Worm (Caenorhabditis elegans) whole organism, late embryonic: ENCODE measurements around the gene efk-1.
A peak's percentile ranks its signal among the peaks of the same experiment; 100 is the strongest.

Experiments used
- C08G9.2 ChIP-seq: sonication (generic microtip); optimal IDR thresholded peaks from 2 replicates; lab custom pipeline; 2016; ENCODE audit warnings: mild to moderate bottlenecking, missing genetic modification characterization, moderate library complexity, missing compliant biosample characterization
- F13H6.1 ChIP-seq: sonication (generic microtip); optimal IDR thresholded peaks from 2 replicates; lab custom pipeline; 2016; ENCODE audit warnings: missing genetic modification characterization, missing compliant biosample characterization
- K02D7.2 ChIP-seq: sonication (generic microtip); optimal IDR thresholded peaks from 2 replicates; lab custom pipeline; 2017; ENCODE audit warnings: mild to moderate bottlenecking, missing genetic modification characterization, missing compliant biosample characterization
- T23F11.4 ChIP-seq: fragments of 200-800 bp; sonication (Bioruptor generic); optimal IDR thresholded peaks from 2 replicates; lab custom pipeline; 2018; ENCODE audit warnings: mild to moderate bottlenecking, missing genetic modification characterization, missing compliant biosample characterization
- Y22D7AL.16 ChIP-seq: sonication (generic microtip); optimal IDR thresholded peaks from 2 replicates; lab custom pipeline; 2016; ENCODE audit warnings: missing genetic modification characterization, missing compliant biosample characterization
- ahr-1 ChIP-seq: sonication (generic microtip); optimal IDR thresholded peaks from 2 replicates; lab custom pipeline; 2016; ENCODE audit warnings: missing genetic modification characterization, missing compliant biosample characterization
- ama-1 ChIP-seq: fragments of 150-350 bp; optimal IDR thresholded peaks from 2 replicates; lab custom pipeline; 2014
- ceh-14 ChIP-seq: sonication (generic microtip); optimal IDR thresholded peaks from 2 replicates; lab custom pipeline; 2016; ENCODE audit warnings: missing genotype, missing genetic modification characterization, missing compliant biosample characterization
- ceh-18 ChIP-seq: sonication (generic microtip); optimal IDR thresholded peaks from 2 replicates; lab custom pipeline; 2016; ENCODE audit warnings: missing genetic modification characterization, missing compliant biosample characterization
- ceh-2 ChIP-seq: sonication (generic microtip); optimal IDR thresholded peaks from 2 replicates; lab custom pipeline; 2016; ENCODE audit warnings: missing genotype, missing genetic modification characterization, missing compliant biosample characterization
- ceh-22 ChIP-seq: sonication (generic microtip); optimal IDR thresholded peaks from 2 replicates; lab custom pipeline; 2017; ENCODE audit warnings: missing biosample characterization, missing genetic modification characterization
- ceh-24 ChIP-seq: sonication (generic microtip); optimal IDR thresholded peaks from 2 replicates; lab custom pipeline; 2016; ENCODE audit warnings: mild to moderate bottlenecking, missing genetic modification characterization, missing compliant biosample characterization
- ceh-48 ChIP-seq: sonication (generic microtip); optimal IDR thresholded peaks from 2 replicates; lab custom pipeline; 2016; ENCODE audit warnings: missing genetic modification characterization, inconsistent platforms, missing compliant biosample characterization
- ceh-6 ChIP-seq: fragments of 200-800 bp; sonication (Bioruptor generic); optimal IDR thresholded peaks from 2 replicates; lab custom pipeline; 2018; ENCODE audit warnings: mild to moderate bottlenecking, missing genetic modification characterization, missing compliant biosample characterization
- dmd-4 ChIP-seq: sonication (generic microtip); optimal IDR thresholded peaks from 2 replicates; lab custom pipeline; 2016; ENCODE audit warnings: borderline replicate concordance, missing genetic modification characterization, missing compliant biosample characterization
- elt-2 ChIP-seq: sonication (generic microtip); optimal IDR thresholded peaks from 2 replicates; lab custom pipeline; 2016; ENCODE audit warnings: missing genetic modification reagents, missing genetic modification characterization, missing compliant biosample characterization
- fkh-10 ChIP-seq: fragments of 150-350 bp; optimal IDR thresholded peaks from 2 replicates; lab custom pipeline; 2014; ENCODE audit warnings: missing biosample characterization, missing genetic modification reagents, missing genetic modification characterization
- fkh-6 ChIP-seq: sonication (generic microtip); optimal IDR thresholded peaks from 2 replicates; lab custom pipeline; 2016; ENCODE audit warnings: missing genetic modification characterization, missing compliant biosample characterization
- hlh-15 ChIP-seq: sonication (generic microtip); optimal IDR thresholded peaks from 2 replicates; lab custom pipeline; 2016; ENCODE audit warnings: missing genetic modification characterization, missing compliant biosample characterization
- hlh-30 ChIP-seq: sonication (generic microtip); optimal IDR thresholded peaks from 2 replicates; lab custom pipeline; 2017; ENCODE audit warnings: antibody characterized with exemption, missing genetic modification characterization, missing compliant biosample characterization; ENCODE audit not compliant: insufficient read depth
- hlh-8 ChIP-seq: sonication (generic microtip); optimal IDR thresholded peaks from 2 replicates; lab custom pipeline; 2016; ENCODE audit warnings: missing genotype, missing genetic modification characterization, missing compliant biosample characterization
- madf-2 ChIP-seq: sonication (generic microtip); optimal IDR thresholded peaks from 2 replicates; lab custom pipeline; 2017; ENCODE audit warnings: missing genetic modification characterization, missing compliant biosample characterization
- mec-3 ChIP-seq: sonication (generic microtip); optimal IDR thresholded peaks from 2 replicates; lab custom pipeline; 2016; ENCODE audit warnings: borderline replicate concordance, missing genetic modification characterization, missing compliant biosample characterization
- nfya-1 ChIP-seq: sonication (generic microtip); optimal IDR thresholded peaks from 2 replicates; lab custom pipeline; 2017; ENCODE audit warnings: missing genetic modification characterization, mild to moderate bottlenecking, missing compliant biosample characterization, antibody characterized with exemption, moderate library complexity
- nhr-232 ChIP-seq: sonication (generic microtip); optimal IDR thresholded peaks from 2 replicates; lab custom pipeline; 2016; ENCODE audit warnings: missing genetic modification characterization, missing compliant biosample characterization
- odd-2 ChIP-seq: sonication (generic microtip); optimal IDR thresholded peaks from 2 replicates; lab custom pipeline; 2017; ENCODE audit warnings: antibody characterized with exemption, mild to moderate bottlenecking, missing genetic modification characterization, missing compliant biosample characterization
- pag-3 ChIP-seq: sonication (generic microtip); optimal IDR thresholded peaks from 2 replicates; lab custom pipeline; 2016; ENCODE audit warnings: missing compliant biosample characterization, missing genetic modification characterization, borderline replicate concordance
- pax-1 ChIP-seq: fragments of 150-350 bp; optimal IDR thresholded peaks from 2 replicates; lab custom pipeline; 2014; ENCODE audit warnings: missing biosample characterization, missing genetic modification characterization
- pha-4 ChIP-seq: fragments of 150-350 bp; optimal IDR thresholded peaks from 2 replicates; lab custom pipeline; 2018; ENCODE audit warnings: missing biosample characterization, missing genetic modification reagents, missing genetic modification characterization
- pqm-1 ChIP-seq: sonication (generic microtip); optimal IDR thresholded peaks from 2 replicates; lab custom pipeline; 2016; ENCODE audit warnings: missing genetic modification characterization, missing compliant biosample characterization
- pros-1 ChIP-seq: fragments of 150-350 bp; optimal IDR thresholded peaks from 2 replicates; lab custom pipeline; 2014; ENCODE audit warnings: missing biosample characterization, missing genetic modification reagents, missing genetic modification characterization
- syd-9 ChIP-seq: sonication (generic microtip); optimal IDR thresholded peaks from 2 replicates; lab custom pipeline; 2016; ENCODE audit warnings: mild to moderate bottlenecking, missing genetic modification characterization, moderate library complexity, missing compliant biosample characterization
- tbx-2 ChIP-seq: sonication (generic microtip); optimal IDR thresholded peaks from 2 replicates; lab custom pipeline; 2016; ENCODE audit warnings: missing genetic modification characterization, missing compliant biosample characterization
- ttx-3 ChIP-seq: sonication (generic microtip); optimal IDR thresholded peaks from 2 replicates; lab custom pipeline; 2016; ENCODE audit warnings: missing genetic modification reagents, missing genetic modification characterization, missing compliant biosample characterization
- unc-3 ChIP-seq, 2 experiments: fragments of 200-800 bp in 1 of 2; sonication (Bioruptor generic) in 1 of 2; sonication (generic microtip) in 1 of 2; conservative IDR thresholded peaks in 1 of 2; optimal IDR thresholded peaks in 1 of 2; 2 replicates each; pipeline versions ENCODE4 v1.3.6 to Lab custom; 2016 to 2022; ENCODE audit warnings: missing compliant biosample characterization in 2 of 2, missing genetic modification characterization in 2 of 2, missing genetic modification reagents in 1 of 2
- unc-42 ChIP-seq: sonication (generic microtip); optimal IDR thresholded peaks from 2 replicates; lab custom pipeline; 2016; ENCODE audit warnings: missing genotype, missing genetic modification characterization, missing compliant biosample characterization
- zip-5 ChIP-seq: sonication (generic microtip); optimal IDR thresholded peaks from 2 replicates; lab custom pipeline; 2016; ENCODE audit warnings: missing genetic modification characterization, missing compliant biosample characterization

efk-1 gene

ce11 chrIII:6194480-6194879 is 26.1 kb upstream of the efk-1 start, which contains the start of gene ugt-66:
ugt-66 (minus strand) TSS chrIII:6194580.
- TF ChIP-seq K02D7.2 (tag; lab: Kevin White, UChicago) (no peak), pha-4 (tag; lab: Kevin White, UChicago) (no peak), Y22D7AL.16 (tag; lab: Kevin White, UChicago) (no peak), zip-5 (tag; lab: Kevin White, UChicago) (no peak), ceh-24 (tag; lab: Kevin White, UChicago) (no peak), pax-1 (tag; lab: Kevin White, UChicago) (no peak), nhr-232 (tag; lab: Kevin White, UChicago) (no peak), odd-2 (no peak)

- TF ChIP-seq zip-5 (tag; lab: Kevin White, UChicago): no peak
- no peak for TF ChIP-seq unc-3 (GFP tag; conservative IDR thresholded peaks at IDR 0.05; lab: Robert Waterston, UW)
- TF ChIP-seq unc-3 (tag; optimal IDR thresholded peaks at IDR 0.05; lab: Kevin White, UChicago): no peak
- TF ChIP-seq ceh-14: no peak
- no peak for TF ChIP-seq nhr-232 (tag; lab: Kevin White, UChicago)
- TF ChIP-seq pqm-1 (tag; lab: Kevin White, UChicago): no peak
- TF ChIP-seq ceh-2 (tag; lab: Kevin White, UChicago): no peak
- TF ChIP-seq mec-3: no peak
- TF ChIP-seq tbx-2 (tag; lab: Kevin White, UChicago): no peak
- TF ChIP-seq ama-1 (lab: Kevin White, UChicago): no peak
- no peak for TF ChIP-seq hlh-30
- TF ChIP-seq odd-2: no peak
- TF ChIP-seq nfya-1 (tag; lab: Kevin White, UChicago): no peak
- TF ChIP-seq hlh-8 (tag; lab: Kevin White, UChicago): no peak
- TF ChIP-seq ttx-3 (tag; lab: Kevin White, UChicago): no peak
- TF ChIP-seq hlh-15: no peak
- no peak for TF ChIP-seq ahr-1 (tag; lab: Kevin White, UChicago)
- TF ChIP-seq F13H6.1 (tag; lab: Kevin White, UChicago): no peak
- TF ChIP-seq ceh-22: no peak
- TF ChIP-seq T23F11.4 (GFP tag; lab: Kevin White, UChicago): no peak
- TF ChIP-seq, all 69 proteins: peak for 0
Measured at ce11 chrIII:6190810-6191209, 22.5 kb upstream of the efk-1 start, which contains the start of gene C23G10.5. C23G10.5 (plus strand) TSS chrIII:6191110.

DNA sequence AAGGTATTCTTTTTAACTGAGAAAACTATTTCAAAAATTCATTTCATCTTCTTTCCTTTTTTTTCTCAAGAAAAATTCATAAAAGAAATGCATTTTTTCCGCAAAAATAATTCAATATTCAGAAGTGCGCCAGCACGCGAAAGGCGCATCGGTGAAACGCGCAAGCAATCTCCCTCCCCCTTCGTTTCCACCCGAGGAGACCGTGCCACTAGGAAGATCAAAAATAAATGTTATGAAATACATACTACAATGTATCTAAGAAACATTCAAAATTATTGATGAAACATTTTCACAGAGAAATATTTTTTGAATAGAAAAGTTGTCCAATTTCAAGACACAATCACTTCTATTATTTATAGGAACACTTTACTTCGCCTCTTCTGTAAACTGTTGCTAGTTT is 19.7 kb upstream of the efk-1 start:
- TF ChIP-seq unc-42 (tag; lab: Kevin White, UChicago): peak; percentile 9

DNA sequence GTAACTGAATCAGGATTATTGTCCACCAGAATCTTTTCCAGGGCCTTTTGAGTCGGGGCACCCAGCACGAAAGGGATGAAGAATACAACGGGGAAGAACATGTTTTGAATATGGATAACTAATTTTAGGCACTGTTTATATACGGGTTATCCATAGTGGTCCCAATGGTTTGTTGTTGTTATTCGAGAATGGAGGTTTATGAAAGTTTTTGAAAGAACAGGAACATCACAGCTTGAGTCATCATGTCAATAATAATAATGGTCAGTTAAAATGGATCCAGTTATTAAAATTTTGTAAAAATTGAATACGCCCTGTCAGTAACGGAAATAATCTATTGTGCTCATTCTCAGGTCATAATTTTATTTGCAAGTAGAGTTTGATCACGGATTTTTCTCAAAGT is 14.8 kb upstream of the efk-1 start, which contains the start of gene nas-28:
TSS of gene nas-28 (minus strand) at position 101 of the 400 bp plus-strand sequence.
- TF ChIP-seq pag-3 (tag; lab: Kevin White, UChicago) (no peak), elt-2 (no peak), fkh-10 (no peak), madf-2 (tag; lab: Kevin White, UChicago) (no peak), syd-9 (tag; lab: Kevin White, UChicago) (no peak)

DNA sequence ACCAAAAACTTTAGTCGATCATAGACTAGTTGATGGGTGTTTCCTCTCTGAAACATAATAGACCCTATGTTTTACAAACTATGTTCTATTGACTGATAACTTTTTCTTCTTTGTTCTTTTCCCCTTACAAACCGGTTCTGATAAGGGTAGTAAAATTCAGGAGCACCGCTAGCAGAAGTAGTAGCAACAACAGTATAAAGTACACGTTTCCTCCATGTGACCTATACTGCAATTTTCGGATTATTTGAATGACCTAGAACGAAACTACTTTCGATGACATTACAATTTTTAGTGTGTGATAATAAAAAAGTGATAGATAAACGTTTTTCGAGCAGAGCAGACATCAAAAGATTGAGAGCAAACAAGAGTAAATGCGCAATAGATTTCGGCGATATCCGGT is 11.9 kb upstream of the efk-1 start:
- TF ChIP-seq ceh-48 (tag; lab: Kevin White, UChicago) (no peak), elt-2 (peak; percentile 20)

DNA sequence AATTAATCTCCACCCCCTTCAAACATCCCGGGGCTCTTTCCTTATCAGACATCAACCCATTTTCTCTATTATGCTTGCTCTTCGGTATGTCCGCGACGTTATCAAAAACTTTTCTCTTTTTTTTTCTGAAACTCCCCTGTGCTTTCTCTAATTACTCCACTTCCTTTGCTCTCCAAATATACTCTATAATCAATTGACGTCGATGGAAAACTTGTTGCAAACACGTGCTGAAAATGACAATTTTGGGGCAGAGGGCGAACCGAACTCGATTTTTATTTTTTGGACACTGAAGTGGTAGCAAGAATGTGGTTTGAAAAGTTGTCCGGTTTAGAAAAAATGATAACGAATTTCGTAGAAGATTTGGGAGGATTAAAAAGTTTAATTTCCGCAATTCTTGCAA is 10.7 kb upstream of the efk-1 start:
- TF ChIP-seq pros-1 (no peak), dmd-4 (tag; lab: Kevin White, UChicago) (no peak), C08G9.2 (no peak), T23F11.4 (GFP tag; lab: Kevin White, UChicago) (no peak), ceh-18 (tag; lab: Kevin White, UChicago) (no peak), ceh-48 (tag; lab: Kevin White, UChicago) (no peak), ceh-6 (GFP tag; lab: Kevin White, UChicago) (no peak), fkh-6 (tag; lab: Kevin White, UChicago) (no peak)
- TF ChIP-seq, all 69 proteins: peak for 0
